Worm (Caenorhabditis elegans) whole organism, early embryonic: ENCODE data around the gene C14E2.5.

Experiments
- B0310.2 ChIP-seq: sonication (generic microtip); optimal IDR thresholded peaks from 2 replicates; lab custom pipeline; 2016; ENCODE audit warnings: mild to moderate bottlenecking, missing genetic modification characterization, missing compliant biosample characterization
- aly-1 ChIP-seq: sonication (generic microtip); optimal IDR thresholded peaks from 2 replicates; lab custom pipeline; 2016; ENCODE audit warnings: missing genetic modification characterization, missing compliant biosample characterization
- ama-1 ChIP-seq: fragments of 150-350 bp; optimal IDR thresholded peaks from 2 replicates; lab custom pipeline; 2014
- ceh-13 ChIP-seq: fragments of 200-800 bp; sonication (Bioruptor generic); optimal IDR thresholded peaks from 2 replicates; lab custom pipeline; 2018; ENCODE audit warnings: mild to moderate bottlenecking, missing genetic modification characterization, missing compliant biosample characterization
- ceh-36 ChIP-seq: sonication (generic microtip); optimal IDR thresholded peaks from 2 replicates; lab custom pipeline; 2016; ENCODE audit warnings: missing genetic modification characterization, inconsistent platforms, missing compliant biosample characterization
- flt-1 ChIP-seq: fragments of 200-800 bp; sonication (Bioruptor generic); IDR thresholded peaks from 2 replicates; pipeline ENCODE4 v1.3.6; 2022; ENCODE audit warnings: missing genetic modification characterization, missing compliant biosample characterization
- hmbx-1 ChIP-seq: sonication (generic microtip); optimal IDR thresholded peaks from 2 replicates; lab custom pipeline; 2016; ENCODE audit warnings: mild to moderate bottlenecking, missing genetic modification characterization, missing compliant biosample characterization
- hmg-4 ChIP-seq: fragments of 200-800 bp; sonication (Bioruptor generic); optimal IDR thresholded peaks from 2 replicates; lab custom pipeline; 2018; ENCODE audit warnings: mild to moderate bottlenecking, missing genetic modification characterization, missing compliant biosample characterization
- sea-1 ChIP-seq: fragments of 200-800 bp; sonication (Bioruptor generic); conservative IDR thresholded peaks from 2 replicates; pipeline ENCODE4 v1.3.6; 2022; ENCODE audit warnings: missing genetic modification characterization, missing compliant biosample characterization
- tbx-11 ChIP-seq: fragments of 200-800 bp; sonication (Bioruptor generic); IDR thresholded peaks from 2 replicates; pipeline ENCODE4 v1.3.6; 2022; ENCODE audit warnings: missing genetic modification characterization, missing compliant biosample characterization
- tbx-37 ChIP-seq: fragments of 200-800 bp; sonication (Bioruptor generic); conservative IDR thresholded peaks from 2 replicates; pipeline ENCODE4 v1.3.6; 2022; ENCODE audit warnings: missing genetic modification reagents, missing genetic modification characterization, missing compliant biosample characterization
- tra-4 ChIP-seq: sonication (generic microtip); optimal IDR thresholded peaks from 2 replicates; lab custom pipeline; 2017; ENCODE audit warnings: missing genetic modification characterization, missing compliant biosample characterization

DNA sequence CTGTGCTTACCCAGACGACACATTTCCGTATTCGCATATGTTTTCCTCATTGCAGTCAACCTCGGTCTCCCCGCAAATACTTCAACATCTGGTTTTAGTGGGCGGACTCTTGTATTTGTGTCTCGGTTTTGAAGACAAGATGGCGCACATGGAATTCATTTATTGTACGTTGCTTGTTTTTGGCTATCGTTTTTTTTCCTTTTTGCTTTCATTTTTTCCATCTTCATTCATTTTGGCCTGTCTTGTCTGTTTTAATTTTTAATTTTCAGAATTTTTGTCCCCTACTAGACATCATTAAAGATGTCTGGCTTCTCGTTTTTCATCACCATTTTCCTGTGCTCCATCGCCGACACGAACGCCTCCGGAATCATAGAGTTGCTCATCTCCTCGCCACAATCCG, 38.5 kb downstream of the C14E2.5 start, which contains the start of gene arg-1:
- TF ChIP-seq flt-1 (no peak), ceh-13 (GFP tag; lab: Kevin White, UChicago) (no peak), ama-1 (lab: Kevin White, UChicago) (no peak), B0310.2 (tag; lab: Kevin White, UChicago) (no peak), hmbx-1 (tag; lab: Kevin White, UChicago) (no peak), hmg-4 (no peak), tbx-37 (GFP tag; lab: Robert Waterston, UW) (no peak), sea-1 (GFP tag; lab: Robert Waterston, UW) (no peak), tbx-11 (GFP tag; lab: Robert Waterston, UW) (no peak), aly-1 (tag; lab: Kevin White, UChicago) (no peak), tra-4 (tag; lab: Kevin White, UChicago) (no peak), ceh-36 (tag; lab: Kevin White, UChicago) (no peak)
